Worm (Caenorhabditis elegans) whole organism, L3 larva: ENCODE measurements around the gene R09H3.3.

ENCODE experiments used
- ZK546.5 ChIP-seq: sonication (generic microtip); optimal IDR thresholded peaks from 2 replicates; lab custom pipeline; 2017; ENCODE audit warnings: missing biosample characterization, missing genetic modification characterization
- ama-1 ChIP-seq: fragments of 150-350 bp; optimal IDR thresholded peaks from 2 replicates; lab custom pipeline; 2018
- ceh-16 ChIP-seq: sonication (generic microtip); optimal IDR thresholded peaks from 2 replicates; lab custom pipeline; 2017; ENCODE audit warnings: missing biosample characterization, missing genetic modification characterization
- ceh-82 ChIP-seq: fragments of 150-350 bp; optimal IDR thresholded peaks from 2 replicates; lab custom pipeline; 2014; ENCODE audit warnings: missing biosample characterization, missing genetic modification characterization
- lin-15B ChIP-seq: fragments of 150-350 bp; optimal IDR thresholded peaks from 2 replicates; lab custom pipeline; 2014; ENCODE audit warnings: missing biosample characterization, missing genetic modification characterization
- mdl-1 ChIP-seq: fragments of 150-350 bp; optimal IDR thresholded peaks from 2 replicates; lab custom pipeline; 2014; ENCODE audit warnings: missing biosample characterization, missing genetic modification characterization

- no peak for TF ChIP-seq ceh-16 (tag; lab: Kevin White, UChicago)
- no peak for TF ChIP-seq mdl-1 (tag; lab: Kevin White, UChicago)
- no peak for TF ChIP-seq lin-15B (tag; lab: Kevin White, UChicago)
- no peak for TF ChIP-seq ceh-82 (tag; lab: Kevin White, UChicago)
- TF ChIP-seq ama-1 (lab: Kevin White, UChicago) = no peak
- no peak for TF ChIP-seq ZK546.5 (tag; lab: Kevin White, UChicago)
Measured at ce11 chrX:1654146-1654545, 14.5 kb downstream of the R09H3.3 start, which contains the start of gene ZK380.6.
